Worm (Caenorhabditis elegans): ENCODE results near the gene pink-1.

ce11 chrII:5414040-5414439 lies 18.5 kb upstream of the pink-1 start, which contains the start of the genes EEED8.14 and EEED8.3:
- TF ChIP-seq dpl-1 (GFP tag; optimal IDR thresholded peaks at IDR 0.05), result no peak
- no peak for TF ChIP-seq unc-39 (tag; optimal IDR thresholded peaks at IDR 0.05)

Data from whole organism, L4 larva.